Worm (Caenorhabditis elegans) whole organism, L1 larva: ENCODE results near the gene mrpl-46.

ENCODE experiments used
- C34B4.2 ChIP-seq: sonication (generic microtip); optimal IDR thresholded peaks from 2 replicates; lab custom pipeline; 2017; ENCODE audit warnings: mild to moderate bottlenecking, missing genetic modification characterization, missing compliant biosample characterization
- aly-2 ChIP-seq: fragments of 150-350 bp; optimal IDR thresholded peaks from 2 replicates; lab custom pipeline; 2014; ENCODE audit warnings: missing biosample characterization, missing genetic modification characterization
- ces-1 ChIP-seq: fragments of 150-350 bp; optimal IDR thresholded peaks from 2 replicates; lab custom pipeline; 2014; ENCODE audit warnings: missing biosample characterization, missing genetic modification reagents, missing genetic modification characterization
- egl-27 ChIP-seq, 2 experiments: fragments of 150-350 bp in 1 of 2; sonication (generic microtip); optimal IDR thresholded peaks; 3 replicates each; lab custom pipeline; 2017 to 2018; ENCODE audit warnings: missing biosample characterization in 2 of 2, missing genetic modification characterization in 2 of 2, missing genetic modification reagents in 2 of 2
- fkh-8 ChIP-seq: sonication (generic microtip); optimal IDR thresholded peaks from 2 replicates; lab custom pipeline; 2016; ENCODE audit warnings: mild to moderate bottlenecking, missing genetic modification characterization, missing compliant biosample characterization
- fos-1 ChIP-seq: fragments of 150-350 bp; optimal IDR thresholded peaks from 2 replicates; lab custom pipeline; 2014; ENCODE audit warnings: missing biosample characterization, missing genetic modification characterization
- grh-1 ChIP-seq: fragments of 200-800 bp; sonication (Bioruptor generic); IDR thresholded peaks from 2 replicates; pipeline ENCODE4 v1.3.6; 2022; ENCODE audit warnings: missing genetic modification reagents, missing genetic modification characterization, missing compliant biosample characterization
- lin-13 ChIP-seq: fragments of 150-350 bp; optimal IDR thresholded peaks from 2 replicates; lab custom pipeline; 2014; ENCODE audit warnings: missing biosample characterization, missing genetic modification reagents, missing genetic modification characterization
- lin-15B ChIP-seq: fragments of 150-350 bp; sonication (generic microtip); optimal IDR thresholded peaks from 3 replicates; lab custom pipeline; 2014; ENCODE audit warnings: missing biosample characterization, missing genetic modification characterization
- lin-39 ChIP-seq: fragments of 150-350 bp; optimal IDR thresholded peaks from 2 replicates; lab custom pipeline; 2014; ENCODE audit warnings: missing biosample characterization, missing genetic modification reagents, missing genetic modification characterization
- nhr-11 ChIP-seq: fragments of 150-350 bp; optimal IDR thresholded peaks from 2 replicates; lab custom pipeline; 2014; ENCODE audit warnings: missing biosample characterization, missing genetic modification characterization
- nhr-237 ChIP-seq: fragments of 150-350 bp; optimal IDR thresholded peaks from 2 replicates; lab custom pipeline; 2014; ENCODE audit warnings: missing biosample characterization, missing genetic modification characterization
- sptf-1 ChIP-seq: fragments of 150-350 bp; optimal IDR thresholded peaks from 2 replicates; lab custom pipeline; 2014; ENCODE audit warnings: missing biosample characterization, missing genetic modification characterization

ce11 chrIV:782393-782792 lies 18.2 kb upstream of the mrpl-46 start:
- no peak for TF ChIP-seq lin-13 (GFP tag; lab: Kevin White, UChicago)
- no peak for TF ChIP-seq nhr-11
- no peak for TF ChIP-seq fos-1
- no peak for TF ChIP-seq nhr-237 (tag; lab: Kevin White, UChicago)
- TF ChIP-seq egl-27 (tag; optimal IDR thresholded peaks at IDR 0.05; lab: Kevin White, UChicago), result no peak
- no peak for TF ChIP-seq lin-15B (tag; lab: Kevin White, UChicago)
- TF ChIP-seq sptf-1 (tag; lab: Kevin White, UChicago), result no peak
- no peak for TF ChIP-seq fkh-8
- TF ChIP-seq C34B4.2 (tag; lab: Kevin White, UChicago), result no peak
- no peak for TF ChIP-seq aly-2
- no peak for TF ChIP-seq lin-39 (tag; lab: Kevin White, UChicago)
- TF ChIP-seq grh-1 (GFP tag; lab: Robert Waterston, UW), result no peak
- TF ChIP-seq ces-1 (GFP tag; lab: Kevin White, UChicago), result no peak
